Worm (Caenorhabditis elegans): ENCODE measurements around the gene C34E10.10.

DNA sequence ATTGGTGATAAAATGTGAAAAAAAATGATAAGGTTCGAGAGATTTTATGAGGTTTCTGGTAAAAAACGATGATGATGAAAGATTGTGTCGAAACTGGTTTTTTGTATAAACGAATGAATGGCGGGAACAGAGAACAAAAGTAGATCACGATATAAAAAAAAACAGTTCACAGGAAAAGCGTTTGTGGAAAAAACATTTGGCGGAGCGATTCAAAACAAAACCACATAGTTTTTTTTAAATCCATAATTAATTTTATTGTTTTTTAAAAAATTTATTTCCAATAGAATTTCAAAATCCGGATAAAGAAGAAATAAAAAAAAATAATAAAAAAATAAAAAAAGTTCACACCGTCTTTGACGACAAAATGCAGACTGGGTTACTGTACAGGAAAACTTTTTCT, 12.3 kb downstream of the C34E10.10 start, which contains the start of gene ZC155.4:
- TF ChIP-seq elt-3 (tag; optimal IDR thresholded peaks at IDR 0.05) (no peak), snpc-4 (tag; optimal IDR thresholded peaks at IDR 0.05) (no peak), nhr-11 (tag; optimal IDR thresholded peaks at IDR 0.05) (no peak), ztf-11 (tag; optimal IDR thresholded peaks at IDR 0.05) (no peak), nhr-25 (tag; optimal IDR thresholded peaks at IDR 0.05) (no peak), egl-5 (tag; optimal IDR thresholded peaks at IDR 0.05) (no peak)
